Fruit fly (Drosophila melanogaster) whole organism, embryonic: Measurements from ENCODE around the gene CG31468.

ENCODE experiments used
- Abd-B ChIP-seq: fragments of 200-800 bp; sonication (Bioruptor generic); optimal IDR thresholded peaks from 2 replicates; lab custom pipeline; 2018; ENCODE audit warnings: missing biosample characterization, mild to moderate bottlenecking, missing genetic modification characterization, moderate library complexity
- BEAF-32 ChIP-seq: fragments of 200-800 bp; sonication (Bioruptor generic); optimal IDR thresholded peaks from 3 replicates; lab custom pipeline; 2017; ENCODE audit warnings: missing biosample characterization, missing genetic modification characterization, mild to moderate bottlenecking, moderate library complexity, missing genetic modification reagents
- BtbVII ChIP-seq: fragments of 200-800 bp; sonication (Bioruptor generic); optimal IDR thresholded peaks from 3 replicates; lab custom pipeline; 2017; ENCODE audit warnings: missing biosample characterization, mild to moderate bottlenecking, missing genetic modification characterization
- CG10321 ChIP-seq: fragments of 200-800 bp; sonication (Bioruptor generic); IDR thresholded peaks from 2 replicates; pipeline ENCODE4 v1.3.6; 2022; ENCODE audit warnings: missing biosample characterization, missing genetic modification characterization
- CG11696 ChIP-seq: fragments of 200-800 bp; sonication (Bioruptor generic); IDR thresholded peaks from 2 replicates; pipeline ENCODE4 v1.3.6; 2022; ENCODE audit warnings: missing biosample characterization, missing genetic modification characterization
- CG1233 ChIP-seq: fragments of 200-800 bp; sonication (Bioruptor generic); optimal IDR thresholded peaks from 4 replicates; lab custom pipeline; 2018; ENCODE audit warnings: missing biosample characterization, mild to moderate bottlenecking, missing genetic modification characterization
- CG13424 ChIP-seq: fragments of 200-800 bp; sonication (Bioruptor generic); optimal IDR thresholded peaks from 2 replicates; lab custom pipeline; 2019; ENCODE audit warnings: missing biosample characterization, mild to moderate bottlenecking, missing genetic modification characterization, moderate library complexity
- CG14710 ChIP-seq: fragments of 200-800 bp; sonication (Bioruptor generic); optimal IDR thresholded peaks from 3 replicates; lab custom pipeline; 2019; ENCODE audit warnings: missing biosample characterization, mild to moderate bottlenecking, missing genetic modification characterization, moderate library complexity
- CG16863 ChIP-seq: fragments of 200-800 bp; sonication (Bioruptor generic); optimal IDR thresholded peaks from 3 replicates; lab custom pipeline; 2016; ENCODE audit warnings: missing biosample characterization, missing genetic modification characterization
- CG17568 ChIP-seq: fragments of 200-800 bp; sonication (Bioruptor generic); optimal IDR thresholded peaks from 2 replicates; lab custom pipeline; 2018; ENCODE audit warnings: missing biosample characterization, mild to moderate bottlenecking, missing genetic modification characterization, moderate library complexity
- CG17912 ChIP-seq: fragments of 200-800 bp; sonication (Bioruptor generic); optimal IDR thresholded peaks from 2 replicates; lab custom pipeline; 2018; ENCODE audit warnings: missing biosample characterization, mild to moderate bottlenecking, missing genetic modification characterization
- CG2202 ChIP-seq: fragments of 200-800 bp; sonication (Bioruptor generic); optimal IDR thresholded peaks from 2 replicates; lab custom pipeline; 2018; ENCODE audit warnings: missing biosample characterization, mild to moderate bottlenecking, missing genetic modification characterization
- CG2678 ChIP-seq: fragments of 200-800 bp; sonication (Bioruptor generic); optimal IDR thresholded peaks from 3 replicates; lab custom pipeline; 2019; ENCODE audit warnings: missing biosample characterization, mild to moderate bottlenecking, missing genetic modification characterization, moderate library complexity
- CG3163 ChIP-seq: fragments of 200-800 bp; sonication (Bioruptor generic); optimal IDR thresholded peaks from 3 replicates; lab custom pipeline; 2016; ENCODE audit warnings: missing biosample characterization, missing genetic modification characterization
- CG34224 ChIP-seq: fragments of 200-800 bp; sonication (Bioruptor generic); IDR thresholded peaks from 3 replicates; pipeline ENCODE4 v1.3.6; 2022; ENCODE audit warnings: missing biosample characterization, missing genetic modification characterization; ENCODE audit not compliant: partially characterized antibody
- CG3995 ChIP-seq: fragments of 200-800 bp; sonication (Bioruptor generic); optimal IDR thresholded peaks from 3 replicates; lab custom pipeline; 2016; ENCODE audit warnings: missing biosample characterization, missing genetic modification characterization
- CG6254 ChIP-seq: fragments of 200-800 bp; sonication (Bioruptor generic); optimal IDR thresholded peaks from 3 replicates; lab custom pipeline; 2017; ENCODE audit warnings: mild to moderate bottlenecking, missing biosample characterization, missing genetic modification reagents, missing genetic modification characterization
- CG8924 ChIP-seq: fragments of 200-800 bp; optimal IDR thresholded peaks from 3 replicates; lab custom pipeline; 2019; ENCODE audit warnings: missing biosample characterization, mild to moderate bottlenecking, missing genetic modification characterization, moderate library complexity
- CG9437 ChIP-seq: fragments of 200-800 bp; sonication (Bioruptor generic); optimal IDR thresholded peaks from 2 replicates; lab custom pipeline; 2018; ENCODE audit warnings: missing biosample characterization, mild to moderate bottlenecking, missing genetic modification characterization
- CG9797 ChIP-seq: fragments of 200-800 bp; sonication (Bioruptor generic); optimal IDR thresholded peaks from 3 replicates; lab custom pipeline; 2018; ENCODE audit warnings: missing biosample characterization, mild to moderate bottlenecking, missing genetic modification characterization
- D19A ChIP-seq: fragments of 200-800 bp; optimal IDR thresholded peaks from 3 replicates; lab custom pipeline; 2019; ENCODE audit warnings: missing biosample characterization, mild to moderate bottlenecking, missing genetic modification characterization, moderate library complexity
- Doc2 ChIP-seq: fragments of 200-800 bp; sonication (Bioruptor generic); IDR thresholded peaks from 2 replicates; pipeline ENCODE4 v1.3.6; 2022; ENCODE audit warnings: missing biosample characterization, missing genetic modification characterization
- Elba2 ChIP-seq: fragments of 200-800 bp; sonication (Bioruptor generic); optimal IDR thresholded peaks from 3 replicates; lab custom pipeline; 2016; ENCODE audit warnings: missing biosample characterization, missing genetic modification characterization
- GATAe ChIP-seq: fragments of 200-800 bp; sonication (Bioruptor generic); conservative IDR thresholded peaks from 2 replicates; pipeline ENCODE4 v1.3.6; 2022; ENCODE audit warnings: missing biosample characterization, missing genetic modification characterization
- Optix ChIP-seq: fragments of 200-800 bp; sonication (Bioruptor generic); IDR thresholded peaks from 3 replicates; pipeline ENCODE4 v1.3.6; 2022; ENCODE audit warnings: missing biosample characterization, missing genetic modification characterization
- dpn ChIP-seq, 2 experiments: fragments of 200-800 bp; sonication (Bioruptor generic); optimal IDR thresholded peaks; 3 replicates each; lab custom pipeline; 2016; ENCODE audit warnings: missing biosample characterization in 2 of 2, missing genetic modification characterization in 2 of 2
- exex ChIP-seq: fragments of 200-800 bp; sonication (Bioruptor generic); optimal IDR thresholded peaks from 4 replicates; lab custom pipeline; 2018; ENCODE audit warnings: missing biosample characterization, mild to moderate bottlenecking, missing genetic modification characterization, moderate library complexity
- ftz-f1 ChIP-seq: fragments of 200-800 bp; sonication (Bioruptor generic); optimal IDR thresholded peaks from 2 replicates; lab custom pipeline; 2016; ENCODE audit warnings: missing biosample characterization, missing genetic modification characterization
- gem ChIP-seq: fragments of 200-800 bp; sonication (Bioruptor generic); optimal IDR thresholded peaks from 2 replicates; lab custom pipeline; 2019; ENCODE audit warnings: missing biosample characterization, mild to moderate bottlenecking, missing genetic modification characterization, moderate library complexity
- h ChIP-seq: fragments of >200 bp; optimal IDR thresholded peaks from 2 replicates; lab custom pipeline; 2017
- kay ChIP-seq: fragments of 200-800 bp; sonication (Bioruptor generic); optimal IDR thresholded peaks from 2 replicates; lab custom pipeline; 2016; ENCODE audit warnings: missing biosample characterization, missing genetic modification characterization
- knrl ChIP-seq: fragments of 200-800 bp; sonication (Bioruptor generic); IDR thresholded peaks from 3 replicates; pipeline ENCODE4 v1.3.6; 2022; ENCODE audit warnings: missing biosample characterization, missing genetic modification characterization; ENCODE audit not compliant: partially characterized antibody
- lilli ChIP-seq: fragments of 200-800 bp; sonication (Bioruptor generic); optimal IDR thresholded peaks from 3 replicates; lab custom pipeline; 2016; ENCODE audit warnings: missing biosample characterization, missing genetic modification characterization
- lola ChIP-seq, 3 experiments: fragments of >200 bp in 2 of 3; fragments of 200-800 bp in 1 of 3; sonication (Bioruptor generic) in 1 of 3; optimal IDR thresholded peaks; 2 replicates each; lab custom pipeline; 2017 to 2019; ENCODE audit warnings: missing biosample characterization in 3 of 3, missing genetic modification characterization in 3 of 3, mild to moderate bottlenecking in 1 of 3, moderate library complexity in 1 of 3
- mirr ChIP-seq: fragments of 200-800 bp; sonication (Bioruptor generic); optimal IDR thresholded peaks from 3 replicates; lab custom pipeline; 2018; ENCODE audit warnings: missing biosample characterization, mild to moderate bottlenecking, missing genetic modification characterization
- mld ChIP-seq: fragments of 200-800 bp; sonication (Bioruptor generic); IDR thresholded peaks from 3 replicates; pipeline ENCODE4 v1.3.6; 2022; ENCODE audit warnings: missing biosample characterization, missing genetic modification characterization; ENCODE audit not compliant: partially characterized antibody
- otp ChIP-seq: fragments of 200-800 bp; sonication (Bioruptor generic); IDR thresholded peaks from 3 replicates; pipeline ENCODE4, ENCODE4 v1.3.6; 2022; ENCODE audit warnings: missing biosample characterization, missing genetic modification characterization
- pum ChIP-seq: fragments of 200-800 bp; sonication (Bioruptor generic); optimal IDR thresholded peaks from 2 replicates; lab custom pipeline; 2016; ENCODE audit warnings: missing biosample characterization, missing genetic modification characterization
- ro ChIP-seq: fragments of 200-800 bp; sonication (Bioruptor generic); IDR thresholded peaks from 2 replicates; pipeline ENCODE4 v1.3.6; 2022; ENCODE audit warnings: missing biosample characterization, missing genetic modification characterization
- run ChIP-seq: fragments of 200-800 bp; sonication (Bioruptor generic); optimal IDR thresholded peaks from 3 replicates; lab custom pipeline; 2018; ENCODE audit warnings: missing biosample characterization, mild to moderate bottlenecking, missing genetic modification characterization
- salm ChIP-seq: fragments of 200-800 bp; sonication (Bioruptor generic); optimal IDR thresholded peaks from 2 replicates; lab custom pipeline; 2018; ENCODE audit warnings: missing biosample characterization, mild to moderate bottlenecking, missing genetic modification characterization
- sob ChIP-seq: fragments of 200-800 bp; sonication (Bioruptor generic); IDR thresholded peaks from 2 replicates; pipeline ENCODE4 v1.3.6; 2022; ENCODE audit warnings: missing biosample characterization, missing genetic modification characterization
- sug ChIP-seq: fragments of 200-800 bp; optimal IDR thresholded peaks from 2 replicates; lab custom pipeline; 2019; ENCODE audit warnings: missing biosample characterization, mild to moderate bottlenecking, missing genetic modification characterization, moderate library complexity
- tap ChIP-seq: fragments of 200-800 bp; optimal IDR thresholded peaks from 3 replicates; lab custom pipeline; 2019; ENCODE audit warnings: missing biosample characterization, mild to moderate bottlenecking, missing genetic modification characterization, moderate library complexity
- tio ChIP-seq: fragments of 200-800 bp; sonication (Bioruptor generic); optimal IDR thresholded peaks from 2 replicates; lab custom pipeline; 2017; ENCODE audit warnings: missing biosample characterization, missing genetic modification characterization, inconsistent platforms
- tna ChIP-seq: fragments of 200-800 bp; sonication (Bioruptor generic); IDR thresholded peaks from 2 replicates; pipeline ENCODE4 v1.3.6; 2022; ENCODE audit warnings: missing biosample characterization, missing genetic modification characterization; ENCODE audit not compliant: partially characterized antibody
- tup ChIP-seq: fragments of 200-800 bp; sonication (Bioruptor generic); optimal IDR thresholded peaks from 2 replicates; lab custom pipeline; 2016; ENCODE audit warnings: missing biosample characterization, mild to moderate bottlenecking, missing genetic modification characterization, moderate library complexity
- wor ChIP-seq: fragments of 200-800 bp; sonication (Bioruptor generic); IDR thresholded peaks from 2 replicates; pipeline ENCODE4 v1.3.6; 2022; ENCODE audit warnings: missing biosample characterization, missing genetic modification characterization
- zen ChIP-seq: fragments of 200-800 bp; sonication (Bioruptor generic); optimal IDR thresholded peaks from 3 replicates; lab custom pipeline; 2018; ENCODE audit warnings: missing biosample characterization, mild to moderate bottlenecking, missing genetic modification characterization, moderate library complexity

The CG31468 gene

DNA sequence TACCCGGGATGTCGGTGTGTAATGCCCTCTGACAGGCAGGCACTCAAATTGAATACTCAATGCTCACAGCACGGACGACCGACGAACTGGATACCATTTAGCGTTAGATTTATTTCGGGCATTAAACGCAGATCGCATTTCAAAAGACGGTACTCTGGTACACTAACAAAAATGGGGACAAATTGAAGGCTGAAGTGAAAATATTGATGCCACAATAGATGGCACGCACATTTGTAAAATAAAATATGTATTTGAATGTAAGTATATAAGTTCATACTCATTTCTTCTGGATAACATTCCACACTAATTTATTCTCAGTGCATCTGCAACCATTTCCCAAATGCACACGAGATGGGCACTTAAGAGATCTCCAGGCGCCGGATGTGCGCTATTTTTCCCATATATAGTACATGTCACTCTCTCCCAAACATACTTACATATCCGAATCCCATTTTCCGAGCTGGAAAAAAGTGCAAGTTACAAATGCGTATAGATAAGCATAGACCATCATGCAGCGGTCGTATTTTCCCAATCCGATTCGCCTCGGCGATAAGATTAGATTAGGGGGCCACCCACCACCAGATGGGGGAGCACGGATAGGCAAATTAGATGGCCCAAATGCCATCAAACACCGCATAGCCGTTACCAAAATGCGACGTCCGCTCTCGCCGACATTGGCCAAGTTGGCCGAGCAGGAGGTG, 9.5 kb upstream of the CG31468 start, which contains the start of gene CG10301 (continued):
- TF ChIP-seq CG34224 (GFP tag; lab: Robert Waterston, UW) (no peak), CG11696 (GFP tag; lab: Robert Waterston, UW) (no peak), CG3995 (no peak), CG2202 (tag; lab: Kevin White, UChicago) (peak; percentile 54), CG16863 (peak; percentile 26), wor (GFP tag; lab: Robert Waterston, UW) (no peak), CG13424 (tag; lab: Kevin White, UChicago) (peak; percentile 60), CG10321 (no peak), CG17568 (GFP tag; lab: Kevin White, UChicago) (no peak), lilli (GFP tag; lab: Kevin White, UChicago) (peak; percentile 39), CG6254 (GFP tag; lab: Kevin White, UChicago) (peak; percentile 67), dpn (GFP tag; optimal IDR thresholded peaks at IDR 0.05; lab: Kevin White, UChicago) (peak; percentile 32 to 49), Abd-B (GFP tag; lab: Kevin White, UChicago) (peak; percentile 43), mld (GFP tag; lab: Robert Waterston, UW) (no peak), CG9797 (GFP tag; lab: Kevin White, UChicago) (no peak), gem (tag; lab: Kevin White, UChicago) (peak; percentile 76), tap (peak; percentile 0), CG17912 (no peak), CG14710 (tag; lab: Kevin White, UChicago) (peak; percentile 78), tup (GFP tag; lab: Kevin White, UChicago) (no peak), tna (GFP tag; lab: Robert Waterston, UW) (no peak), exex (no peak), salm (tag; lab: Kevin White, UChicago) (no peak), CG3163 (GFP tag; lab: Kevin White, UChicago) (no peak), Elba2 (GFP tag; lab: Kevin White, UChicago) (no peak), sob (GFP tag; lab: Robert Waterston, UW) (peak; percentile 26; the same call in 1 of the 2 replicates), tio (GFP tag; lab: Kevin White, UChicago) (peak; percentile 52), otp (peak; percentile 69; the same call in 2 of the 3 replicates), run (no peak), D19A (peak; percentile 67), sug (tag; lab: Kevin White, UChicago) (no peak), mirr (GFP tag; lab: Kevin White, UChicago) (no peak), BtbVII (GFP tag; lab: Kevin White, UChicago) (no peak), BEAF-32 (GFP tag; lab: Kevin White, UChicago) (no peak), GATAe (GFP tag; lab: Robert Waterston, UW) (0 out of 2 replicates have a peak, but pooled peaks have one; percentile 19), lola (GFP tag; optimal IDR thresholded peaks at IDR 0.05; lab: Kevin White, UChicago) (peak in 1 of 3 experiments; percentile 81), kay (GFP tag; lab: Kevin White, UChicago) (no peak), CG1233 (GFP tag; lab: Kevin White, UChicago) (peak; percentile 56), knrl (GFP tag; lab: Robert Waterston, UW) (no peak), Doc2 (GFP tag; lab: Robert Waterston, UW) (no peak), ftz-f1 (no peak), h (lab: Kevin White, UChicago) (no peak), pum (GFP tag; lab: Kevin White, UChicago) (no peak), CG2678 (peak; percentile 51), CG9437 (peak; percentile 12), ro (GFP tag; lab: Robert Waterston, UW) (no peak), CG8924 (tag; lab: Kevin White, UChicago) (peak; percentile 68), zen (tag; lab: Kevin White, UChicago) (peak; percentile 84), Optix (no peak)
